Worm (Caenorhabditis elegans) whole organism, L3 larva: ENCODE measurements around the gene nhr-117.

Source experiments
- R02D3.7 ChIP-seq: fragments of 150-350 bp; optimal IDR thresholded peaks from 2 replicates; lab custom pipeline; 2014; ENCODE audit warnings: missing biosample characterization, missing genetic modification characterization
- ZK546.5 ChIP-seq: sonication (generic microtip); optimal IDR thresholded peaks from 2 replicates; lab custom pipeline; 2017; ENCODE audit warnings: missing biosample characterization, missing genetic modification characterization
- aly-2 ChIP-seq: fragments of 150-350 bp; optimal IDR thresholded peaks from 2 replicates; lab custom pipeline; 2014; ENCODE audit warnings: missing biosample characterization, missing genetic modification characterization
- ceh-28 ChIP-seq: fragments of 150-350 bp; optimal IDR thresholded peaks from 2 replicates; lab custom pipeline; 2014; ENCODE audit warnings: missing biosample characterization, missing genetic modification reagents, missing genetic modification characterization
- ceh-82 ChIP-seq: fragments of 150-350 bp; optimal IDR thresholded peaks from 2 replicates; lab custom pipeline; 2014; ENCODE audit warnings: missing biosample characterization, missing genetic modification characterization
- ceh-9 ChIP-seq: sonication (generic microtip); optimal IDR thresholded peaks from 2 replicates; lab custom pipeline; 2018; ENCODE audit warnings: missing biosample characterization, missing genetic modification characterization
- daf-12 ChIP-seq: fragments of 150-350 bp; optimal IDR thresholded peaks from 2 replicates; lab custom pipeline; 2014; ENCODE audit warnings: missing biosample characterization, missing genetic modification reagents, missing genetic modification characterization
- egl-27 ChIP-seq: sonication (generic microtip); optimal IDR thresholded peaks from 4 replicates; lab custom pipeline; 2017; ENCODE audit warnings: missing biosample characterization, missing genetic modification reagents, missing genetic modification characterization
- egl-5 ChIP-seq: fragments of 150-350 bp; optimal IDR thresholded peaks from 2 replicates; lab custom pipeline; 2017; ENCODE audit warnings: missing biosample characterization, missing genetic modification reagents, missing genetic modification characterization, inconsistent platforms
- elt-2 ChIP-seq: sonication (generic microtip); optimal IDR thresholded peaks from 2 replicates; lab custom pipeline; 2016; ENCODE audit warnings: missing genetic modification reagents, mild to moderate bottlenecking, missing genetic modification characterization, missing compliant biosample characterization
- elt-3 ChIP-seq, 3 experiments: fragments of 150-350 bp in 1 of 3; sonication (generic microtip) in 2 of 3; optimal IDR thresholded peaks; 2 replicates in 2 of 3; 4 replicates in 1 of 3; lab custom pipeline; 2014 to 2017; ENCODE audit warnings: missing biosample characterization in 3 of 3, missing genetic modification characterization in 3 of 3
- fkh-10 ChIP-seq: sonication (generic microtip); optimal IDR thresholded peaks from 2 replicates; lab custom pipeline; 2017; ENCODE audit warnings: missing biosample characterization, missing genetic modification reagents, missing genetic modification characterization
- fkh-2 ChIP-seq: fragments of 150-350 bp; optimal IDR thresholded peaks from 2 replicates; lab custom pipeline; 2014; ENCODE audit warnings: missing biosample characterization, missing genetic modification reagents, missing genetic modification characterization
- fos-1 ChIP-seq: fragments of 150-350 bp; optimal IDR thresholded peaks from 2 replicates; lab custom pipeline; 2014; ENCODE audit warnings: missing biosample characterization, missing genetic modification characterization
- hmg-11 ChIP-seq: sonication (generic microtip); optimal IDR thresholded peaks from 2 replicates; lab custom pipeline; 2016; ENCODE audit warnings: missing genetic modification characterization, missing compliant biosample characterization
- jun-1 ChIP-seq: fragments of 150-350 bp; optimal IDR thresholded peaks from 2 replicates; lab custom pipeline; 2014; ENCODE audit warnings: missing biosample characterization, missing genetic modification reagents, missing genetic modification characterization
- lin-15B ChIP-seq: fragments of 150-350 bp; optimal IDR thresholded peaks from 2 replicates; lab custom pipeline; 2014; ENCODE audit warnings: missing biosample characterization, missing genetic modification characterization
- lin-39 ChIP-seq: fragments of 150-350 bp; optimal IDR thresholded peaks from 2 replicates; lab custom pipeline; 2018; ENCODE audit warnings: missing biosample characterization, missing genetic modification reagents, missing genetic modification characterization
- lsy-12 ChIP-seq: sonication (generic microtip); optimal IDR thresholded peaks from 2 replicates; lab custom pipeline; 2016; ENCODE audit warnings: mild to moderate bottlenecking, missing genetic modification characterization, missing compliant biosample characterization
- mdl-1 ChIP-seq: fragments of 150-350 bp; optimal IDR thresholded peaks from 2 replicates; lab custom pipeline; 2014; ENCODE audit warnings: missing biosample characterization, missing genetic modification characterization
- nfya-1 ChIP-seq: sonication (generic microtip); optimal IDR thresholded peaks from 2 replicates; lab custom pipeline; 2017; ENCODE audit warnings: missing genetic modification characterization, mild to moderate bottlenecking, missing compliant biosample characterization, antibody characterized with exemption, moderate library complexity; ENCODE audit not compliant: insufficient read depth
- nhr-11 ChIP-seq: fragments of 150-350 bp; optimal IDR thresholded peaks from 2 replicates; lab custom pipeline; 2014; ENCODE audit warnings: missing biosample characterization, missing genetic modification characterization
- nhr-25 ChIP-seq: sonication (generic microtip); optimal IDR thresholded peaks from 2 replicates; lab custom pipeline; 2017; ENCODE audit warnings: missing biosample characterization, missing genetic modification characterization
- nhr-28 ChIP-seq: fragments of 150-350 bp; optimal IDR thresholded peaks from 2 replicates; lab custom pipeline; 2014; ENCODE audit warnings: missing biosample characterization, missing genetic modification characterization
- nhr-43 ChIP-seq: sonication (generic microtip); optimal IDR thresholded peaks from 2 replicates; lab custom pipeline; 2016; ENCODE audit warnings: mild to moderate bottlenecking, missing genetic modification characterization, missing compliant biosample characterization; ENCODE audit not compliant: poor library complexity, severe bottlenecking
- nhr-67 ChIP-seq: fragments of 150-350 bp; optimal IDR thresholded peaks from 2 replicates; lab custom pipeline; 2014; ENCODE audit warnings: missing biosample characterization, missing genetic modification characterization
- nhr-76 ChIP-seq: fragments of 150-350 bp; sonication (generic microtip); optimal IDR thresholded peaks from 5 replicates; lab custom pipeline; 2014; ENCODE audit warnings: missing biosample characterization, missing genetic modification characterization
- nhr-77 ChIP-seq: fragments of 150-350 bp; optimal IDR thresholded peaks from 2 replicates; lab custom pipeline; 2014; ENCODE audit warnings: missing biosample characterization, missing genetic modification characterization
- pha-4 ChIP-seq: fragments of 150-350 bp; optimal IDR thresholded peaks from 2 replicates; lab custom pipeline; 2014; ENCODE audit warnings: missing biosample characterization, missing genetic modification reagents, missing genetic modification characterization
- pqm-1 ChIP-seq: fragments of 150-350 bp; optimal IDR thresholded peaks from 2 replicates; lab custom pipeline; 2017; ENCODE audit warnings: missing biosample characterization, missing genetic modification characterization, inconsistent platforms
- sea-2 ChIP-seq: fragments of 150-350 bp; sonication (generic microtip); optimal IDR thresholded peaks from 4 replicates; lab custom pipeline; 2014; ENCODE audit warnings: missing biosample characterization, missing genetic modification reagents, missing genetic modification characterization
- tbx-2 ChIP-seq: sonication (generic microtip); optimal IDR thresholded peaks from 2 replicates; lab custom pipeline; 2016; ENCODE audit warnings: mild to moderate bottlenecking, missing genetic modification characterization, missing compliant biosample characterization
- unc-62 ChIP-seq: fragments of 150-350 bp; sonication (generic microtip); optimal IDR thresholded peaks from 4 replicates; lab custom pipeline; 2014; ENCODE audit warnings: missing biosample characterization, missing genetic modification reagents, missing genetic modification characterization
- zag-1 ChIP-seq: fragments of 150-350 bp; optimal IDR thresholded peaks from 2 replicates; lab custom pipeline; 2014; ENCODE audit warnings: missing biosample characterization, missing genetic modification characterization

The nhr-117 gene

ce11 chrV:1642199-1642598 is 20.9 kb upstream of the nhr-117 start, which contains the start of gene Y46H3D.1:
Gene Y46H3D.1, plus strand, starts transcription at chrV:1642499.
- TF ChIP-seq nhr-43 (tag; lab: Kevin White, UChicago) (no peak), nhr-77 (no peak), nhr-67 (no peak), ceh-82 (tag; lab: Kevin White, UChicago) (no peak), lsy-12 (tag; lab: Kevin White, UChicago) (no peak), egl-5 (tag; lab: Kevin White, UChicago) (no peak), daf-12 (tag; lab: Kevin White, UChicago) (no peak), nhr-28 (tag; lab: Kevin White, UChicago) (no peak), aly-2 (no peak), jun-1 (tag; lab: Kevin White, UChicago) (no peak), hmg-11 (tag; lab: Kevin White, UChicago) (no peak), sea-2 (GFP tag; lab: Kevin White, UChicago) (no peak), unc-62 (GFP tag; lab: Kevin White, UChicago) (no peak), pqm-1 (tag; lab: Kevin White, UChicago) (no peak), elt-2 (tag; lab: Kevin White, UChicago) (no peak), zag-1 (tag; lab: Kevin White, UChicago) (no peak)

DNA sequence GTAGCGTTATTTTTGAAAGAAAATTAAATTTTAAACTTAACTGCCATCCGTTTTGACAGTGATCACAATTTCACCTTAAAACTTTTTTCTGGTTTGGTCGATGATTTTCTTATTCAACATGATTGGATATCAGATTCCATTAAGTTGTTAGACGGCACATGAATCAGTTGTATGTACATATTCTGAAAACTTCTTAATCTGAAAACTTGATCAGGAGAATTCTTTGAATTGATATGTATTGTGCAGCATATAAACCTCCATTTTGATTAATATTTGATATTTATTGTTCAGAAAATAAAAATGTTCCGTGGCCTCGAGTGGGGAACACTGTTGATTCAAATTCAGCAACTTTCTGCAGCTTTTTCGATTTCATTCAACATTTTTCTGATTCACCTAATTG is 18.7 kb upstream of the nhr-117 start, which contains the start of gene str-221:
Gene str-221, plus strand, starts transcription at position 301 of the 400 bp plus-strand sequence.
- TF ChIP-seq sea-2 (GFP tag; lab: Kevin White, UChicago): no peak
- no peak for TF ChIP-seq ZK546.5 (tag; lab: Kevin White, UChicago)
- no peak for TF ChIP-seq nhr-43 (tag; lab: Kevin White, UChicago)
- TF ChIP-seq nhr-76 (tag; lab: Kevin White, UChicago): no peak
- TF ChIP-seq zag-1 (tag; lab: Kevin White, UChicago): no peak
- no peak for TF ChIP-seq egl-27 (tag; lab: Kevin White, UChicago)
- TF ChIP-seq lin-39 (tag; lab: Kevin White, UChicago): no peak
- no peak for TF ChIP-seq elt-3 (tag; optimal IDR thresholded peaks at IDR 0.05; lab: Kevin White, UChicago)
- no peak for TF ChIP-seq egl-5 (tag; lab: Kevin White, UChicago)
- no peak for TF ChIP-seq ceh-82 (tag; lab: Kevin White, UChicago)
- TF ChIP-seq hmg-11 (tag; lab: Kevin White, UChicago): no peak
- TF ChIP-seq lsy-12 (tag; lab: Kevin White, UChicago): no peak
- no peak for TF ChIP-seq jun-1 (tag; lab: Kevin White, UChicago)

DNA sequence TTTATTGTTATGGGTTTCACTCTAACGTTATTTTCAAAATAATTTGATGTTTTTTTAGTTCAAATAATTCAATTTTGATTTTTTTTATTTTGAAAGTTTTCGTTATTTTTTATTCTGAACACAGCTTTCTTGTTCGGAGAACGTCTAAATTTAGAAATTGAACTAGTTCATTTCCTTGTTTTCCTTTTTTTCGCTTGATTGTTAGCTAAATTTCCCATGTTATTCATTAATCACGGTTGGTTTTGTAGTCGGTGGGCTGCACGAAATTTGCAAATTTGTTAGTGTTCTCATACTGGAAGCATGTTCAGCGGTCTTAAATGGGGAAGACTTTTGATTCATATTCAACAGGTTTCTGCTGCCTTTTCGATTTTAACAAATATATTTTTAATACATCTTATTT is 14.5 kb upstream of the nhr-117 start, which contains the start of gene str-222:
Gene str-222, plus strand, starts transcription at position 301 of the 400 bp plus-strand sequence.
- TF ChIP-seq nhr-11 (tag; lab: Kevin White, UChicago): no peak
- TF ChIP-seq aly-2: no peak
- no peak for TF ChIP-seq ceh-28
- no peak for TF ChIP-seq nfya-1 (tag; lab: Kevin White, UChicago)
- TF ChIP-seq R02D3.7: no peak
- no peak for TF ChIP-seq unc-62 (GFP tag; lab: Kevin White, UChicago)

DNA sequence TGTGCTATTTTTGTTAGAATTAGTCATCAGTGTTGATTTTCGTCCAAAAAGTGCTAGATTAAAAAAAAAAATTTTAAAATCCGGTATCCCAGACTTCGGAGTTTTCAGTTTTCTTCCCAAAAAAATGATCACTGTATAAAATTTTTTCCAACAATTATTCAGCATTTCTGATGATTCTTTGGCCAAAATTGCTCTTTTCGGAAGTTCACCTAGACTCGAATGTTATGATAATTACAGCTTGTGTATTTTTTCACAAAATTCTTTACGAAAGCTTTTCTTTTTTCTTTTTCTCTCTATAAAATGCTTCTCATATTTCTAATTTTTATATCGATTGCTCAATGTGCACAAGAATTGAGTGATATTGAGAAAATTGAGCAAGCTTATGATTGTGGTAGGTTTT is 10.4 kb upstream of the nhr-117 start, which contains the start of gene irld-17:
Gene irld-17, plus strand, starts transcription at position 301 of the 400 bp plus-strand sequence.
- TF ChIP-seq fkh-2: no peak
- no peak for TF ChIP-seq egl-5 (tag; lab: Kevin White, UChicago)
- TF ChIP-seq nhr-25: no peak
- TF ChIP-seq ceh-82 (tag; lab: Kevin White, UChicago): no peak
- TF ChIP-seq nhr-11 (tag; lab: Kevin White, UChicago): no peak
- TF ChIP-seq ceh-28: no peak
- no peak for TF ChIP-seq ceh-9
- TF ChIP-seq fos-1: no peak
- no peak for TF ChIP-seq R02D3.7
- TF ChIP-seq elt-3 (tag; optimal IDR thresholded peaks at IDR 0.05; lab: Kevin White, UChicago): no peak
- no peak for TF ChIP-seq mdl-1 (tag; lab: Kevin White, UChicago)
- no peak for TF ChIP-seq nfya-1 (tag; lab: Kevin White, UChicago)
- TF ChIP-seq tbx-2: no peak
- no peak for TF ChIP-seq ZK546.5 (tag; lab: Kevin White, UChicago)
- no peak for TF ChIP-seq fkh-10
- TF ChIP-seq nhr-67: no peak

DNA sequence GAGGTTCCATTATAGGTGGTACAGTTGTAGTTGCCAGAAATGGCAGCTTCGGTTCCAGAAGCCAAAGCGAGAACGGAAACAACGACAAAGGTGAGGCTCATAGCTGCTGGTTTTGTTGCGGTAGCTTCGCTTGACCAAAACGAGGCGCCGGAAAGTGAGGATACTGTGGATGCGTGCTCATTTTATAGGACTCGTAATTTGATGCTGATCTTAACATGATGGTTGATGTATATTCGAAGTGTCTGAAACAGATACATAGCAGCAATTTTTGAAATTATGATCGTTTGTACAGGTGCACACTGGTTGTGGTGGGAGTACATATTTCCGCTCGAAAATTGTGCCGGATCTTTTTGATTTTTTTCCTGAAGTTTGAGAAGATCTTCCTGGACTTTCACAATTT is 9.8 kb upstream of the nhr-117 start, which contains the start of gene Y46H3D.8:
Gene Y46H3D.8, minus strand, starts transcription at position 101 of the 400 bp plus-strand sequence.
- TF ChIP-seq lin-15B (tag; lab: Kevin White, UChicago) (no peak), pha-4 (tag; lab: Kevin White, UChicago) (no peak), pqm-1 (tag; lab: Kevin White, UChicago) (no peak), ceh-9 (no peak)
- TF ChIP-seq, all 47 proteins: peak for 0
